Worm (Caenorhabditis elegans) whole organism, young adult: ENCODE measurements around the gene F27C8.2.

Source experiments
- C06A6.2 ChIP-seq: fragments of 200-800 bp; sonication (Bioruptor generic); conservative IDR thresholded peaks from 2 replicates; pipeline ENCODE4 v1.3.6; 2022; ENCODE audit warnings: missing genetic modification characterization, missing compliant biosample characterization
- D2030.7 ChIP-seq: fragments of 200-800 bp; sonication (Bioruptor generic); IDR thresholded peaks from 2 replicates; pipeline ENCODE4 v1.3.6; 2022; ENCODE audit warnings: missing genetic modification reagents, missing genetic modification characterization, missing compliant biosample characterization
- F10E7.11 ChIP-seq: sonication (generic microtip); optimal IDR thresholded peaks from 2 replicates; lab custom pipeline; 2017; ENCODE audit warnings: mild to moderate bottlenecking, missing genetic modification characterization, moderate library complexity, missing compliant biosample characterization
- F39B2.1 ChIP-seq: fragments of 200-800 bp; sonication (Bioruptor generic); IDR thresholded peaks from 2 replicates; pipeline ENCODE4 v1.3.6; 2022; ENCODE audit warnings: missing genetic modification reagents, missing genetic modification characterization, missing compliant biosample characterization
- F57C9.4 ChIP-seq: sonication (generic microtip); optimal IDR thresholded peaks from 2 replicates; lab custom pipeline; 2017; ENCODE audit warnings: mild to moderate bottlenecking, missing genetic modification characterization, missing compliant biosample characterization
- Y53F4B.3 ChIP-seq: fragments of 200-800 bp; sonication (Bioruptor generic); IDR thresholded peaks from 2 replicates; pipeline ENCODE4 v1.3.6; 2022; ENCODE audit warnings: missing genetic modification reagents, missing genetic modification characterization, missing compliant biosample characterization
- Y53G8AR.9 ChIP-seq: fragments of 200-800 bp; sonication (Bioruptor generic); conservative IDR thresholded peaks from 2 replicates; pipeline ENCODE4 v1.3.6; 2022; ENCODE audit warnings: missing genetic modification reagents, missing genetic modification characterization, missing compliant biosample characterization
- Y95B8A.8 ChIP-seq: fragments of 200-800 bp; sonication (Bioruptor generic); IDR thresholded peaks from 2 replicates; pipeline ENCODE4 v1.3.6; 2022; ENCODE audit warnings: missing genetic modification reagents, missing genetic modification characterization, missing compliant biosample characterization
- cebp-2 ChIP-seq: fragments of 200-800 bp; sonication (Bioruptor generic); IDR thresholded peaks from 2 replicates; pipeline ENCODE4 v1.3.6; 2022; ENCODE audit warnings: missing genetic modification characterization, missing compliant biosample characterization
- ceh-100 ChIP-seq: fragments of 200-800 bp; sonication (Bioruptor generic); IDR thresholded peaks from 2 replicates; pipeline ENCODE4 v1.3.6; 2022; ENCODE audit warnings: missing genetic modification reagents, missing genetic modification characterization, missing compliant biosample characterization
- ceh-27 ChIP-seq: fragments of 200-800 bp; sonication (Bioruptor generic); optimal IDR thresholded peaks from 2 replicates; lab custom pipeline; 2018; ENCODE audit warnings: mild to moderate bottlenecking, missing genetic modification characterization, moderate library complexity, missing compliant biosample characterization
- ceh-79 ChIP-seq: sonication (generic microtip); optimal IDR thresholded peaks from 2 replicates; lab custom pipeline; 2017; ENCODE audit warnings: mild to moderate bottlenecking, missing genetic modification characterization, missing compliant biosample characterization
- dox-1 ChIP-seq: fragments of 200-800 bp; sonication (Bioruptor generic); IDR thresholded peaks from 2 replicates; pipeline ENCODE4 v1.3.6; 2022; ENCODE audit warnings: missing genetic modification reagents, missing genetic modification characterization, missing compliant biosample characterization
- dpl-1 ChIP-seq: fragments of 150-350 bp; optimal IDR thresholded peaks from 2 replicates; lab custom pipeline; 2014; ENCODE audit warnings: missing biosample characterization, missing genetic modification reagents, missing genetic modification characterization
- egl-44 ChIP-seq: fragments of 200-800 bp; sonication (Bioruptor generic); IDR thresholded peaks from 2 replicates; pipeline ENCODE4 v1.3.6; 2022; ENCODE audit warnings: missing genetic modification reagents, missing genetic modification characterization, missing compliant biosample characterization
- ekl-4 ChIP-seq: fragments of 200-800 bp; sonication (Bioruptor generic); IDR thresholded peaks from 2 replicates; pipeline ENCODE4 v1.3.6; 2022; ENCODE audit warnings: missing genetic modification reagents, missing genetic modification characterization, missing compliant biosample characterization
- ets-4 ChIP-seq: fragments of 200-800 bp; sonication (Bioruptor generic); optimal IDR thresholded peaks from 2 replicates; lab custom pipeline; 2018; ENCODE audit warnings: mild to moderate bottlenecking, missing genetic modification characterization, missing compliant biosample characterization
- gei-17 ChIP-seq: fragments of 200-800 bp; sonication (Bioruptor generic); optimal IDR thresholded peaks from 2 replicates; lab custom pipeline; 2018; ENCODE audit warnings: mild to moderate bottlenecking, missing genetic modification characterization, missing compliant biosample characterization
- hmg-1.2 ChIP-seq: fragments of 200-800 bp; sonication (Bioruptor generic); IDR thresholded peaks from 2 replicates; pipeline ENCODE4 v1.3.6; 2022; ENCODE audit warnings: missing genetic modification reagents, missing genetic modification characterization, missing compliant biosample characterization
- lin-35 ChIP-seq, 3 experiments: fragments of 150-350 bp in 2 of 3; sonication (generic microtip) in 1 of 3; optimal IDR thresholded peaks; 2 replicates each; lab custom pipeline; 2014 to 2018; ENCODE audit warnings: missing biosample characterization in 3 of 3, missing genetic modification characterization in 3 of 3, missing genetic modification reagents in 3 of 3
- lin-40 ChIP-seq: sonication (generic microtip); optimal IDR thresholded peaks from 2 replicates; lab custom pipeline; 2016; ENCODE audit warnings: missing genetic modification characterization, mild to moderate bottlenecking, missing compliant biosample characterization, missing genotype, missing genetic modification reagents
- lsl-1 ChIP-seq: fragments of 200-800 bp; sonication (Bioruptor generic); optimal IDR thresholded peaks from 2 replicates; lab custom pipeline; 2018; ENCODE audit warnings: mild to moderate bottlenecking, missing genetic modification characterization, moderate library complexity, missing compliant biosample characterization
- lsy-27 ChIP-seq: sonication (generic microtip); optimal IDR thresholded peaks from 2 replicates; lab custom pipeline; 2017; ENCODE audit warnings: missing genetic modification characterization, mild to moderate bottlenecking, missing compliant biosample characterization, antibody characterized with exemption, missing genotype, borderline replicate concordance; ENCODE audit not compliant: insufficient read depth
- madf-3 ChIP-seq: fragments of 200-800 bp; sonication (Bioruptor generic); IDR thresholded peaks from 2 replicates; pipeline ENCODE4 v1.3.6; 2022; ENCODE audit warnings: missing genetic modification reagents, missing genetic modification characterization, missing compliant biosample characterization
- madf-6 ChIP-seq: fragments of 200-800 bp; sonication (Bioruptor generic); IDR thresholded peaks from 2 replicates; pipeline ENCODE4 v1.3.6; 2022; ENCODE audit warnings: missing genetic modification reagents, missing genetic modification characterization, missing compliant biosample characterization
- madf-8 ChIP-seq: fragments of 200-800 bp; sonication (Bioruptor generic); conservative IDR thresholded peaks from 2 replicates; pipeline ENCODE4 v1.3.6; 2022; ENCODE audit warnings: missing genetic modification reagents, missing genetic modification characterization, missing compliant biosample characterization
- nhr-27 ChIP-seq: fragments of 200-800 bp; sonication (Bioruptor generic); optimal IDR thresholded peaks from 2 replicates; lab custom pipeline; 2018; ENCODE audit warnings: mild to moderate bottlenecking, missing genetic modification characterization, moderate library complexity, missing compliant biosample characterization
- nhr-80 ChIP-seq: sonication (generic microtip); optimal IDR thresholded peaks from 2 replicates; lab custom pipeline; 2016; ENCODE audit warnings: missing genetic modification characterization, missing compliant biosample characterization
- nhr-90 ChIP-seq: sonication (generic microtip); optimal IDR thresholded peaks from 2 replicates; lab custom pipeline; 2016; ENCODE audit warnings: missing genotype, mild to moderate bottlenecking, missing genetic modification characterization, missing compliant biosample characterization
- snpc-1.3 ChIP-seq: sonication (generic microtip); optimal IDR thresholded peaks from 2 replicates; lab custom pipeline; 2017; ENCODE audit warnings: missing genetic modification characterization, mild to moderate bottlenecking, missing compliant biosample characterization, antibody characterized with exemption, moderate library complexity, missing genotype, missing genetic modification reagents; ENCODE audit not compliant: insufficient read depth
- snpc-4 ChIP-seq, 5 experiments: fragments of 150-350 bp in 1 of 5; sonication (generic microtip) in 4 of 5; optimal IDR thresholded peaks; 2 replicates each; lab custom pipeline; 2014 to 2018; ENCODE audit warnings: missing genetic modification characterization in 5 of 5, missing biosample characterization in 3 of 5, antibody characterized with exemption in 2 of 5, mild to moderate bottlenecking in 2 of 5, missing compliant biosample characterization in 2 of 5, missing genotype in 2 of 5, moderate library complexity in 2 of 5, missing genetic modification reagents in 1 of 5
- tbp1 ChIP-seq: fragments of 200-800 bp; sonication (Bioruptor generic); optimal IDR thresholded peaks from 2 replicates; lab custom pipeline; 2018; ENCODE audit warnings: mild to moderate bottlenecking, missing genetic modification characterization, missing compliant biosample characterization
- tbx-9 ChIP-seq: sonication (generic microtip); optimal IDR thresholded peaks from 2 replicates; lab custom pipeline; 2016; ENCODE audit warnings: borderline replicate concordance, missing genetic modification characterization, inconsistent platforms, missing compliant biosample characterization
- tlf-1 ChIP-seq: fragments of 200-800 bp; sonication (Bioruptor generic); optimal IDR thresholded peaks from 2 replicates; lab custom pipeline; 2018; ENCODE audit warnings: mild to moderate bottlenecking, missing genetic modification characterization, missing compliant biosample characterization
- zim-3 ChIP-seq: sonication (generic microtip); optimal IDR thresholded peaks from 2 replicates; lab custom pipeline; 2017; ENCODE audit warnings: mild to moderate bottlenecking, missing genetic modification characterization, moderate library complexity, missing compliant biosample characterization
- ztf-28 ChIP-seq: fragments of 200-800 bp; sonication (Bioruptor generic); IDR thresholded peaks from 2 replicates; pipeline ENCODE4 v1.3.6; 2022; ENCODE audit warnings: missing genetic modification reagents, missing genetic modification characterization, missing compliant biosample characterization

The F27C8.2 gene

DNA sequence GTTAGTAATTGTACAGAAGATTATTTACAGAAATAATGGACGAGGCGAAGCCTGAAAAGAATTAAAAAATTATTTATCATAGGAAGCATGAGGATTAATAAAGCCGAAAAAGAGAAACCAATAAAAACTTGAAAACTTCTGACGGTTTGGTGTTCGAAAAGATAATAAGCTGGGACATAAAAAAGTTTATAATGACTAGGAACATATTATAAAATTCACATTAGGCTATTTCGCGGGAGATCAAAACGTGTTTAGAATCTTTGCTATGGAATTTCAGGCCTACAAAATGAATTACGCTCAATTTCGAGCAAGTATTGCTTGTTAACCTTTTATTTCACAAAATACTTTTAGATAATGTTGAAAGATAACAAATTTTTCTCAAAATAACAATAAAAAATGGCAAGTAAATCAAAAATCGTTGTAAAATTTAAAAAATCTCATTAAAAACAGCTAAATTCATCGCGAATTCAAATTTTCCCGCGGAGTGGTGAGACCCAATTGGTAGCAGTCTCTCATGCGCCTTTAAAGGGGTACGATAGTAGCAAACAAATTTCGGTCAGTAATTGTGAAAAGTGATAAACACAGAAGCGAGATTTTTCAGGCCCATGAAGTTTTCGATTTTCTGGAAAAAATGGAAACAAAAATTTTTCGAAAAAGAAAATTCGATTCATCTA is 7.2 kb upstream of the F27C8.2 start, which contains the start of gene trcs-1 (continued):
- peak in 1 of 3 experiments; percentile 47 for TF ChIP-seq lin-35 (GFP tag; optimal IDR thresholded peaks at IDR 0.05; lab: Kevin White, UChicago)
- peak; percentile 98 for TF ChIP-seq madf-6 (GFP tag; lab: Robert Waterston, UW)
- no peak for TF ChIP-seq nhr-90
- TF ChIP-seq ets-4, result no peak
- TF ChIP-seq dpl-1 (GFP tag; lab: Kevin White, UChicago), result peak; percentile 83
- TF ChIP-seq dox-1 (GFP tag; lab: Robert Waterston, UW), result peak; percentile 80; the same call in 1 of the 2 replicates
- TF ChIP-seq lsy-27 (tag; lab: Kevin White, UChicago), result no peak
- TF ChIP-seq ceh-79 (tag; lab: Kevin White, UChicago), result no peak
- TF ChIP-seq nhr-80, result no peak
- no peak for TF ChIP-seq madf-3 (GFP tag; lab: Robert Waterston, UW)
- TF ChIP-seq ceh-100 (GFP tag; lab: Robert Waterston, UW), result no peak
- no peak for TF ChIP-seq C06A6.2 (GFP tag; lab: Robert Waterston, UW)
- peak; percentile 51 for TF ChIP-seq tbp1 (GFP tag; lab: Kevin White, UChicago)
- TF ChIP-seq cebp-2 (GFP tag; lab: Robert Waterston, UW), result no peak
- peak; percentile 60 for TF ChIP-seq snpc-1.3 (tag; lab: Kevin White, UChicago)
- TF ChIP-seq F57C9.4 (tag; lab: Kevin White, UChicago), result no peak
- TF ChIP-seq lsl-1, result peak; percentile 98
- no peak for TF ChIP-seq zim-3 (tag; lab: Kevin White, UChicago)
- no peak for TF ChIP-seq hmg-1.2 (GFP tag; lab: Robert Waterston, UW)
- TF ChIP-seq F39B2.1 (GFP tag; lab: Robert Waterston, UW), result no peak
- no peak for TF ChIP-seq ekl-4 (GFP tag; lab: Robert Waterston, UW)
- TF ChIP-seq lin-40 (tag; lab: Kevin White, UChicago), result no peak
- peak; percentile 66 for TF ChIP-seq snpc-4 (GFP tag; optimal IDR thresholded peaks at IDR 0.05; lab: Kevin White, UChicago)
- peak in 3 of 4 experiments; percentile 10 to 78 (median 26) for TF ChIP-seq snpc-4 (tag; optimal IDR thresholded peaks at IDR 0.05; lab: Kevin White, UChicago)
- no peak for TF ChIP-seq tbx-9 (tag; lab: Kevin White, UChicago)
- TF ChIP-seq Y95B8A.8, result 0 out of 2 replicates have a peak, but pooled peaks have one; percentile 63
- TF ChIP-seq D2030.7 (GFP tag; lab: Robert Waterston, UW), result peak; percentile 77; the same call in 1 of the 2 replicates
- TF ChIP-seq ztf-28 (GFP tag; lab: Robert Waterston, UW), result no peak
- TF ChIP-seq ceh-27 (GFP tag; lab: Kevin White, UChicago), result no peak
- no peak for TF ChIP-seq nhr-27
- TF ChIP-seq egl-44 (GFP tag; lab: Robert Waterston, UW), result no peak

- TF ChIP-seq gei-17 (GFP tag; lab: Kevin White, UChicago) (no peak), madf-8 (GFP tag; lab: Robert Waterston, UW) (no peak), Y53F4B.3 (GFP tag; lab: Robert Waterston, UW) (no peak), lin-35 (GFP tag; optimal IDR thresholded peaks at IDR 0.05; lab: Kevin White, UChicago) (no peak), Y53G8AR.9 (GFP tag; lab: Robert Waterston, UW) (no peak), tlf-1 (GFP tag; lab: Kevin White, UChicago) (no peak), F10E7.11 (no peak), tbp1 (GFP tag; lab: Kevin White, UChicago) (no peak)
Measured at ce11 chrIV:9592413-9592812, 3.7 kb upstream of the F27C8.2 start, which contains the start of gene pei-1. Gene pei-1 (minus strand): TSS chrIV:9592513.
